Worm (Caenorhabditis elegans) whole organism, L3 larva: ENCODE results near the gene nhr-15.

Source experiments
- R02D3.7 ChIP-seq: fragments of 150-350 bp; optimal IDR thresholded peaks from 2 replicates; lab custom pipeline; 2014; ENCODE audit warnings: missing biosample characterization, missing genetic modification characterization
- ZK546.5 ChIP-seq: sonication (generic microtip); optimal IDR thresholded peaks from 2 replicates; lab custom pipeline; 2017; ENCODE audit warnings: missing biosample characterization, missing genetic modification characterization
- aly-2 ChIP-seq: fragments of 150-350 bp; optimal IDR thresholded peaks from 2 replicates; lab custom pipeline; 2014; ENCODE audit warnings: missing biosample characterization, missing genetic modification characterization
- ama-1 ChIP-seq: fragments of 150-350 bp; optimal IDR thresholded peaks from 2 replicates; lab custom pipeline; 2018
- ceh-28 ChIP-seq: fragments of 150-350 bp; optimal IDR thresholded peaks from 2 replicates; lab custom pipeline; 2014; ENCODE audit warnings: missing biosample characterization, missing genetic modification reagents, missing genetic modification characterization
- ceh-9 ChIP-seq: sonication (generic microtip); optimal IDR thresholded peaks from 2 replicates; lab custom pipeline; 2018; ENCODE audit warnings: missing biosample characterization, missing genetic modification characterization
- daf-12 ChIP-seq: fragments of 150-350 bp; optimal IDR thresholded peaks from 2 replicates; lab custom pipeline; 2014; ENCODE audit warnings: missing biosample characterization, missing genetic modification reagents, missing genetic modification characterization
- egl-27 ChIP-seq: sonication (generic microtip); optimal IDR thresholded peaks from 4 replicates; lab custom pipeline; 2017; ENCODE audit warnings: missing biosample characterization, missing genetic modification reagents, missing genetic modification characterization
- elt-1 ChIP-seq: fragments of 150-350 bp; optimal IDR thresholded peaks from 2 replicates; lab custom pipeline; 2014; ENCODE audit warnings: missing biosample characterization, missing genetic modification characterization
- elt-2 ChIP-seq: sonication (generic microtip); optimal IDR thresholded peaks from 2 replicates; lab custom pipeline; 2016; ENCODE audit warnings: missing genetic modification reagents, mild to moderate bottlenecking, missing genetic modification characterization, missing compliant biosample characterization
- elt-3 ChIP-seq, 3 experiments: fragments of 150-350 bp in 1 of 3; sonication (generic microtip) in 2 of 3; optimal IDR thresholded peaks; 2 replicates in 2 of 3; 4 replicates in 1 of 3; lab custom pipeline; 2014 to 2017; ENCODE audit warnings: missing biosample characterization in 3 of 3, missing genetic modification characterization in 3 of 3
- eor-1 ChIP-seq, 2 experiments: fragments of 150-350 bp; optimal IDR thresholded peaks; 2 replicates each; lab custom pipeline; 2014 to 2018; ENCODE audit warnings: missing biosample characterization in 2 of 2, missing genetic modification characterization in 2 of 2
- fkh-2 ChIP-seq: fragments of 150-350 bp; optimal IDR thresholded peaks from 2 replicates; lab custom pipeline; 2014; ENCODE audit warnings: missing biosample characterization, missing genetic modification reagents, missing genetic modification characterization
- fos-1 ChIP-seq: fragments of 150-350 bp; optimal IDR thresholded peaks from 2 replicates; lab custom pipeline; 2014; ENCODE audit warnings: missing biosample characterization, missing genetic modification characterization
- hmg-11 ChIP-seq: sonication (generic microtip); optimal IDR thresholded peaks from 2 replicates; lab custom pipeline; 2016; ENCODE audit warnings: missing genetic modification characterization, missing compliant biosample characterization
- jun-1 ChIP-seq: fragments of 150-350 bp; optimal IDR thresholded peaks from 2 replicates; lab custom pipeline; 2014; ENCODE audit warnings: missing biosample characterization, missing genetic modification reagents, missing genetic modification characterization
- lin-15B ChIP-seq: fragments of 150-350 bp; optimal IDR thresholded peaks from 2 replicates; lab custom pipeline; 2014; ENCODE audit warnings: missing biosample characterization, missing genetic modification characterization
- lsy-12 ChIP-seq: sonication (generic microtip); optimal IDR thresholded peaks from 2 replicates; lab custom pipeline; 2016; ENCODE audit warnings: mild to moderate bottlenecking, missing genetic modification characterization, missing compliant biosample characterization
- mdl-1 ChIP-seq: fragments of 150-350 bp; optimal IDR thresholded peaks from 2 replicates; lab custom pipeline; 2014; ENCODE audit warnings: missing biosample characterization, missing genetic modification characterization
- mml-1 ChIP-seq: fragments of 150-350 bp; sonication (generic microtip); optimal IDR thresholded peaks from 3 replicates; lab custom pipeline; 2014; ENCODE audit warnings: missing biosample characterization, missing genetic modification characterization
- nfya-1 ChIP-seq: sonication (generic microtip); optimal IDR thresholded peaks from 2 replicates; lab custom pipeline; 2017; ENCODE audit warnings: missing genetic modification characterization, mild to moderate bottlenecking, missing compliant biosample characterization, antibody characterized with exemption, moderate library complexity; ENCODE audit not compliant: insufficient read depth
- nhr-11 ChIP-seq: fragments of 150-350 bp; optimal IDR thresholded peaks from 2 replicates; lab custom pipeline; 2014; ENCODE audit warnings: missing biosample characterization, missing genetic modification characterization
- nhr-23 ChIP-seq: fragments of 150-350 bp; optimal IDR thresholded peaks from 2 replicates; lab custom pipeline; 2014; ENCODE audit warnings: missing biosample characterization, missing genetic modification reagents, missing genetic modification characterization
- nhr-237 ChIP-seq: fragments of 150-350 bp; optimal IDR thresholded peaks from 2 replicates; lab custom pipeline; 2014; ENCODE audit warnings: missing biosample characterization, missing genetic modification characterization
- nhr-25 ChIP-seq: sonication (generic microtip); optimal IDR thresholded peaks from 2 replicates; lab custom pipeline; 2017; ENCODE audit warnings: missing biosample characterization, missing genetic modification characterization
- nhr-28 ChIP-seq: fragments of 150-350 bp; optimal IDR thresholded peaks from 2 replicates; lab custom pipeline; 2014; ENCODE audit warnings: missing biosample characterization, missing genetic modification characterization
- nhr-76 ChIP-seq: fragments of 150-350 bp; sonication (generic microtip); optimal IDR thresholded peaks from 5 replicates; lab custom pipeline; 2014; ENCODE audit warnings: missing biosample characterization, missing genetic modification characterization
- pha-4 ChIP-seq: fragments of 150-350 bp; optimal IDR thresholded peaks from 2 replicates; lab custom pipeline; 2014; ENCODE audit warnings: missing biosample characterization, missing genetic modification reagents, missing genetic modification characterization
- pqm-1 ChIP-seq: fragments of 150-350 bp; optimal IDR thresholded peaks from 2 replicates; lab custom pipeline; 2017; ENCODE audit warnings: missing biosample characterization, missing genetic modification characterization, inconsistent platforms
- skn-1 ChIP-seq: fragments of 150-350 bp; optimal IDR thresholded peaks from 2 replicates; lab custom pipeline; 2014; ENCODE audit warnings: missing biosample characterization, missing genetic modification characterization
- tbx-2 ChIP-seq: sonication (generic microtip); optimal IDR thresholded peaks from 2 replicates; lab custom pipeline; 2016; ENCODE audit warnings: mild to moderate bottlenecking, missing genetic modification characterization, missing compliant biosample characterization
- unc-39 ChIP-seq: sonication (generic microtip); optimal IDR thresholded peaks from 4 replicates; lab custom pipeline; 2017; ENCODE audit warnings: missing biosample characterization, missing genetic modification characterization
- unc-62 ChIP-seq: fragments of 150-350 bp; sonication (generic microtip); optimal IDR thresholded peaks from 4 replicates; lab custom pipeline; 2014; ENCODE audit warnings: missing biosample characterization, missing genetic modification reagents, missing genetic modification characterization
- ztf-11 ChIP-seq: fragments of 150-350 bp; optimal IDR thresholded peaks from 2 replicates; lab custom pipeline; 2014; ENCODE audit warnings: missing biosample characterization, missing genetic modification characterization
- ztf-4 ChIP-seq: fragments of 150-350 bp; optimal IDR thresholded peaks from 2 replicates; lab custom pipeline; 2014; ENCODE audit warnings: missing biosample characterization, missing genetic modification characterization

Gene nhr-15

ce11 chrV:281616-282015, 30.9 kb upstream of the nhr-15 start, which contains the start of gene npr-5:
TSS of gene npr-5 (minus strand) at chrV:281716.
- TF ChIP-seq eor-1 (tag; optimal IDR thresholded peaks at IDR 0.05; lab: Kevin White, UChicago): no peak
- TF ChIP-seq nhr-76 (tag; lab: Kevin White, UChicago): no peak
- TF ChIP-seq lin-15B: no peak
- no peak for TF ChIP-seq unc-39 (tag; lab: Kevin White, UChicago)
- no peak for TF ChIP-seq fos-1 (tag; lab: Kevin White, UChicago)
- no peak for TF ChIP-seq hmg-11 (tag; lab: Kevin White, UChicago)
- TF ChIP-seq fkh-2 (tag; lab: Kevin White, UChicago): no peak
- no peak for TF ChIP-seq nhr-23 (tag; lab: Kevin White, UChicago)
- no peak for TF ChIP-seq pqm-1 (tag; lab: Kevin White, UChicago)

- TF ChIP-seq nhr-237 (tag; lab: Kevin White, UChicago) (no peak), lsy-12 (tag; lab: Kevin White, UChicago) (no peak), jun-1 (tag; lab: Kevin White, UChicago) (no peak), aly-2 (no peak), elt-3 (tag; optimal IDR thresholded peaks at IDR 0.05; lab: Kevin White, UChicago) (no peak), eor-1 (tag; optimal IDR thresholded peaks at IDR 0.05; lab: Kevin White, UChicago) (no peak), egl-27 (tag; lab: Kevin White, UChicago) (no peak), ZK546.5 (tag; lab: Kevin White, UChicago) (no peak), nhr-25 (tag; lab: Kevin White, UChicago) (no peak), nfya-1 (tag; lab: Kevin White, UChicago) (no peak), ama-1 (lab: Kevin White, UChicago) (no peak)
Measured at ce11 chrV:283953-284352, 28.6 kb upstream of the nhr-15 start.

ce11 chrV:284808-285207, 27.7 kb upstream of the nhr-15 start:
- TF ChIP-seq nhr-25 (tag; lab: Kevin White, UChicago) (no peak), mdl-1 (no peak)

DNA sequence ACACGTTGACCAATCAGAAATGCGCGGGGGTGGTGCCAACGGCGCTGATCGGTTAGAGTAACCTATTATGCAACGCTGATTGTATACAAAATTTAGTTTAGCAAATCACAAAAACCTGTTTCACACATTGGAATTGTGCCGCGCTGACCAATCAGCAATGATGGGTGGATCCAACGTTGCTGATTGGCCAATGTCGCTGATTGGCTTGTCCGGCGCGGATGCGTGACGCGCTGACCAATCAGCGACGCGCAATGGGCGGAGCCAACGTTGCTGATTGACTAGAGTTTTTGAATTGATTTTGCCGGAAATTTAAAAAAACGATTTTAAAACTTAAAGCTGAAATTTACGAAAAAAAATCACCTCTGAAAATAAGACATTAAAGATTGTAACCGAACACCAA, 27.2 kb upstream of the nhr-15 start:
- TF ChIP-seq nfya-1 (tag; lab: Kevin White, UChicago) (peak; percentile 89), ztf-11 (tag; lab: Kevin White, UChicago) (no peak)

DNA sequence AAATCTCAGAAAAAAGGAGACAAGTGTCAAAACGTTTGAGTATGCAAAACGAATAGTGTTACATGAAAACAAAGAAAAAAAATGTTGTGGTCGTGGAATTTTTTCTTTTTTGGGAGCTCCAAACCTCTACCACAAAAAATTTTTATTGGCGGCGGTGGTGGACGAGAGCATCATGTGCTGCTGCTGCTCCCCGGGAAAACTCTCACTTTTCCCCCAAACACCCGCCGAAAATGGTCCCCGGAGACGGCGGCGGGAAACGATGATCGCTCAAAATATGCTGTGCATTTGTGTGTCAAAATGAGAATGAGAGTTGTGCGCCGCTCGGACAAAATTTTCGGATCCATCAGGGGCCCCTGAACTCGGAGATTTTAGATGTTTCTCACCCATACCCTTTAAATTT, 16.7 kb upstream of the nhr-15 start:
- no peak for TF ChIP-seq fos-1 (tag; lab: Kevin White, UChicago)
- TF ChIP-seq ztf-4: no peak
- TF ChIP-seq nfya-1 (tag; lab: Kevin White, UChicago): no peak
- no peak for TF ChIP-seq nhr-11
- no peak for TF ChIP-seq unc-39 (tag; lab: Kevin White, UChicago)
- TF ChIP-seq ceh-28 (tag; lab: Kevin White, UChicago): no peak
- TF ChIP-seq R02D3.7 (tag; lab: Kevin White, UChicago): no peak
- no peak for TF ChIP-seq fkh-2 (tag; lab: Kevin White, UChicago)
- TF ChIP-seq aly-2: no peak
- TF ChIP-seq mml-1 (tag; lab: Kevin White, UChicago): no peak
- no peak for TF ChIP-seq pha-4 (tag; lab: Kevin White, UChicago)
- TF ChIP-seq tbx-2 (tag; lab: Kevin White, UChicago): no peak
- no peak for TF ChIP-seq nhr-28 (tag; lab: Kevin White, UChicago)
- no peak for TF ChIP-seq elt-2 (tag; lab: Kevin White, UChicago)
- TF ChIP-seq unc-62 (GFP tag; lab: Kevin White, UChicago): no peak
- TF ChIP-seq nhr-76 (tag; lab: Kevin White, UChicago): no peak
- TF ChIP-seq nhr-237 (tag; lab: Kevin White, UChicago): no peak
- TF ChIP-seq skn-1 (tag; lab: Kevin White, UChicago): no peak
- TF ChIP-seq, all 47 proteins: peak for 0

DNA sequence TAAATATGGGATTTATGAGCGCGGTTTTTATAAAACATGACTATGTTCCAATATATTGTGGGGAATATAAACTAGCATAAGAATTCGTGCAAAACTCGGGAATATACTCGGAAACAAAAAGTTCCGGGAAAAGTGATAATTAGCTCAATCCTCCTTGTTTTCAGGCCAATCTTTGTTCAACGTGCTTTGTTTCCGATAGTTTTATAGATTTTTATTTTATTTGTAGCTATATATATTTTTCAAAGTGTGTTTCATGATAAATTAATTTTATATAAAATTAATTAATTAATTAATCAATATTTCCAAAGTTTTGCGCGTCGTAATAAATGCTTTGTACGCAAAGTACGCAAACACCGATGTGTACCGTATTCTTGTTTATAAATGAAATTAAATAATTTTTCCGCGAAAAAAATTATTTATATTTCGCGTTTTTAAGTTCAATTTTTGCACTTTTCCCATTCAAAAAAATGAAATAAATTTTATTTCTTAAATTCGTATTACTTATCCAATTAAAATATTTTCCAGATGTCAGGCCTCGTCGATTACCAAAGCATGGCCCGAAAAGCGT, 15.0 kb upstream of the nhr-15 start, which contains the start of gene F33E11.2:
Gene F33E11.2, plus strand, starts transcription at position 524 of the 568 bp plus-strand sequence.
- TF ChIP-seq unc-39 (tag; lab: Kevin White, UChicago): no peak
- TF ChIP-seq nhr-28 (tag; lab: Kevin White, UChicago): no peak
- TF ChIP-seq nhr-237 (tag; lab: Kevin White, UChicago): no peak
- TF ChIP-seq eor-1 (tag; optimal IDR thresholded peaks at IDR 0.05; lab: Kevin White, UChicago): no peak
- TF ChIP-seq unc-62 (GFP tag; lab: Kevin White, UChicago): no peak
- TF ChIP-seq nhr-25 (tag; lab: Kevin White, UChicago): no peak
- TF ChIP-seq daf-12 (tag; lab: Kevin White, UChicago): no peak
- TF ChIP-seq elt-1 (tag; lab: Kevin White, UChicago): no peak
- no peak for TF ChIP-seq egl-27 (tag; lab: Kevin White, UChicago)
- TF ChIP-seq ceh-9: no peak
